Worm (Caenorhabditis elegans) whole organism, young adult: ENCODE data around the gene Y46G5A.18.

ENCODE experiments used
- T26A5.8 ChIP-seq: sonication (generic microtip); optimal IDR thresholded peaks from 2 replicates; lab custom pipeline; 2016; ENCODE audit warnings: missing genetic modification characterization, missing compliant biosample characterization
- attf-5 ChIP-seq: fragments of 200-800 bp; sonication (Bioruptor generic); optimal IDR thresholded peaks from 2 replicates; lab custom pipeline; 2018; ENCODE audit warnings: mild to moderate bottlenecking, missing genetic modification characterization, missing compliant biosample characterization
- lsy-27 ChIP-seq: sonication (generic microtip); optimal IDR thresholded peaks from 2 replicates; lab custom pipeline; 2017; ENCODE audit warnings: missing genetic modification characterization, mild to moderate bottlenecking, missing compliant biosample characterization, antibody characterized with exemption, missing genotype, borderline replicate concordance; ENCODE audit not compliant: insufficient read depth

ce11 chrII:12769947-12770346, 35.1 kb downstream of the Y46G5A.18 start:
- TF ChIP-seq lsy-27, result no peak
- no peak for TF ChIP-seq T26A5.8 (tag; lab: Kevin White, UChicago)
- TF ChIP-seq attf-5 (GFP tag; lab: Kevin White, UChicago), result no peak
